Worm (Caenorhabditis elegans) whole organism, L2 larva: ENCODE results near the gene pas-1.
A peak's percentile ranks its signal among the peaks of the same experiment; 100 is the strongest.

Experiments used
- C34F6.9 ChIP-seq: fragments of 150-350 bp; optimal IDR thresholded peaks from 2 replicates; lab custom pipeline; 2014; ENCODE audit warnings: missing biosample characterization, missing genetic modification characterization
- ZK546.5 ChIP-seq: sonication (generic microtip); optimal IDR thresholded peaks from 2 replicates; lab custom pipeline; 2017; ENCODE audit warnings: missing biosample characterization, missing genetic modification characterization
- ama-1 ChIP-seq: fragments of 150-350 bp; optimal IDR thresholded peaks from 2 replicates; lab custom pipeline; 2018; ENCODE audit warnings: inconsistent platforms
- blmp-1 ChIP-seq: sonication (generic microtip); optimal IDR thresholded peaks from 2 replicates; lab custom pipeline; 2017; ENCODE audit warnings: missing genetic modification characterization, mild to moderate bottlenecking, missing compliant biosample characterization, antibody characterized with exemption, moderate library complexity; ENCODE audit not compliant: insufficient read depth
- ceh-16 ChIP-seq: fragments of 150-350 bp; optimal IDR thresholded peaks from 2 replicates; lab custom pipeline; 2014; ENCODE audit warnings: missing biosample characterization, missing genetic modification characterization
- ceh-82 ChIP-seq: fragments of 150-350 bp; optimal IDR thresholded peaks from 2 replicates; lab custom pipeline; 2014; ENCODE audit warnings: missing biosample characterization, missing genetic modification characterization
- dmd-4 ChIP-seq: sonication (generic microtip); optimal IDR thresholded peaks from 2 replicates; lab custom pipeline; 2017; ENCODE audit warnings: missing biosample characterization, missing genetic modification characterization
- egl-27 ChIP-seq: sonication (generic microtip); optimal IDR thresholded peaks from 3 replicates; lab custom pipeline; 2017; ENCODE audit warnings: missing biosample characterization, missing genetic modification reagents, missing genetic modification characterization
- elt-1 ChIP-seq: fragments of 150-350 bp; optimal IDR thresholded peaks from 2 replicates; lab custom pipeline; 2014; ENCODE audit warnings: missing biosample characterization, missing genetic modification characterization
- fos-1 ChIP-seq: fragments of 150-350 bp; optimal IDR thresholded peaks from 2 replicates; lab custom pipeline; 2014; ENCODE audit warnings: missing biosample characterization, missing genetic modification characterization
- gmeb-1 ChIP-seq: fragments of 150-350 bp; optimal IDR thresholded peaks from 2 replicates; lab custom pipeline; 2014; ENCODE audit warnings: missing biosample characterization, missing genetic modification characterization
- lin-13 ChIP-seq: fragments of 150-350 bp; optimal IDR thresholded peaks from 2 replicates; lab custom pipeline; 2014; ENCODE audit warnings: missing biosample characterization, missing genetic modification reagents, missing genetic modification characterization
- lin-39 ChIP-seq: fragments of 150-350 bp; optimal IDR thresholded peaks from 2 replicates; lab custom pipeline; 2014; ENCODE audit warnings: missing biosample characterization, missing genetic modification reagents, missing genetic modification characterization
- mab-5 ChIP-seq: fragments of 150-350 bp; optimal IDR thresholded peaks from 2 replicates; lab custom pipeline; 2014; ENCODE audit warnings: missing biosample characterization, missing genetic modification characterization
- mbf-1 ChIP-seq: sonication (generic microtip); optimal IDR thresholded peaks from 2 replicates; lab custom pipeline; 2017; ENCODE audit warnings: missing biosample characterization, missing genetic modification characterization
- nhr-10 ChIP-seq: sonication (generic microtip); optimal IDR thresholded peaks from 2 replicates; lab custom pipeline; 2017; ENCODE audit warnings: missing biosample characterization, missing genetic modification characterization
- nhr-11 ChIP-seq: fragments of 150-350 bp; optimal IDR thresholded peaks from 2 replicates; lab custom pipeline; 2014; ENCODE audit warnings: missing biosample characterization, missing genetic modification characterization
- nhr-12 ChIP-seq: fragments of 150-350 bp; optimal IDR thresholded peaks from 2 replicates; lab custom pipeline; 2014; ENCODE audit warnings: missing biosample characterization, missing genetic modification characterization
- nhr-129 ChIP-seq: fragments of 150-350 bp; optimal IDR thresholded peaks from 2 replicates; lab custom pipeline; 2014; ENCODE audit warnings: missing biosample characterization, missing genetic modification characterization
- nhr-21 ChIP-seq: fragments of 150-350 bp; optimal IDR thresholded peaks from 2 replicates; lab custom pipeline; 2014; ENCODE audit warnings: missing biosample characterization, missing genetic modification characterization
- nhr-23 ChIP-seq: fragments of 150-350 bp; optimal IDR thresholded peaks from 2 replicates; lab custom pipeline; 2014; ENCODE audit warnings: missing biosample characterization, missing genetic modification reagents, missing genetic modification characterization
- nhr-237 ChIP-seq: fragments of 150-350 bp; optimal IDR thresholded peaks from 2 replicates; lab custom pipeline; 2014; ENCODE audit warnings: missing biosample characterization, missing genetic modification characterization
- nhr-25 ChIP-seq: fragments of 150-350 bp; sonication (generic microtip); optimal IDR thresholded peaks from 3 replicates; lab custom pipeline; 2014; ENCODE audit warnings: missing biosample characterization, missing genetic modification characterization
- nhr-6 ChIP-seq: fragments of 150-350 bp; optimal IDR thresholded peaks from 2 replicates; lab custom pipeline; 2014; ENCODE audit warnings: missing biosample characterization, missing genetic modification characterization
- nhr-77 ChIP-seq: fragments of 150-350 bp; optimal IDR thresholded peaks from 2 replicates; lab custom pipeline; 2014; ENCODE audit warnings: missing biosample characterization, missing genetic modification characterization
- peb-1 ChIP-seq: fragments of 150-350 bp; optimal IDR thresholded peaks from 2 replicates; lab custom pipeline; 2014; ENCODE audit warnings: missing biosample characterization, missing genetic modification characterization
- skn-1 ChIP-seq: sonication (generic microtip); optimal IDR thresholded peaks from 2 replicates; lab custom pipeline; 2017; ENCODE audit warnings: missing biosample characterization, missing genetic modification characterization
- sma-3 ChIP-seq: sonication (generic microtip); optimal IDR thresholded peaks from 2 replicates; lab custom pipeline; 2016; ENCODE audit warnings: missing genetic modification reagents, missing genetic modification characterization, missing compliant biosample characterization
- sma-9 ChIP-seq, 2 experiments: fragments of 150-350 bp in 1 of 2; sonication (generic microtip) in 1 of 2; optimal IDR thresholded peaks; 2 replicates each; lab custom pipeline; 2014 to 2016; ENCODE audit warnings: missing genetic modification characterization in 2 of 2, mild to moderate bottlenecking in 1 of 2, missing biosample characterization in 1 of 2, missing compliant biosample characterization in 1 of 2, missing genetic modification reagents in 1 of 2, moderate library complexity in 1 of 2
- snpc-4 ChIP-seq: fragments of 150-350 bp; optimal IDR thresholded peaks from 2 replicates; lab custom pipeline; 2014; ENCODE audit warnings: missing biosample characterization, missing genetic modification characterization
- unc-62 ChIP-seq: fragments of 150-350 bp; optimal IDR thresholded peaks from 2 replicates; lab custom pipeline; 2014; ENCODE audit warnings: missing biosample characterization, missing genetic modification reagents, missing genetic modification characterization
- zag-1 ChIP-seq: fragments of 150-350 bp; optimal IDR thresholded peaks from 2 replicates; lab custom pipeline; 2014; ENCODE audit warnings: missing biosample characterization, missing genetic modification characterization
- ztf-11 ChIP-seq: sonication (generic microtip); optimal IDR thresholded peaks from 2 replicates; lab custom pipeline; 2017; ENCODE audit warnings: missing biosample characterization, missing genetic modification characterization
- ztf-4 ChIP-seq: fragments of 150-350 bp; optimal IDR thresholded peaks from 2 replicates; lab custom pipeline; 2014; ENCODE audit warnings: missing biosample characterization, missing genetic modification characterization

Gene pas-1

ce11 chrV:14409905-14410304, 12.5 kb downstream of the pas-1 start:
- TF ChIP-seq snpc-4 (peak; percentile 69), ZK546.5 (tag; lab: Kevin White, UChicago) (no peak), ztf-4 (tag; lab: Kevin White, UChicago) (no peak), nhr-6 (tag; lab: Kevin White, UChicago) (no peak), fos-1 (tag; lab: Kevin White, UChicago) (no peak), mbf-1 (no peak), nhr-129 (tag; lab: Kevin White, UChicago) (peak; percentile 45), nhr-25 (no peak), skn-1 (no peak), ceh-82 (tag; lab: Kevin White, UChicago) (no peak)

- no peak for TF ChIP-seq blmp-1
These were observed 13.6 kb downstream of the pas-1 start, which contains the start of gene gnrr-2 for ce11 chrV:14408774-14409173. TSS of gene gnrr-2 (plus strand) at chrV:14409074.

- TF ChIP-seq lin-13 (GFP tag; lab: Kevin White, UChicago) (no peak), lin-39 (tag; lab: Kevin White, UChicago) (no peak)
These were observed 16.8 kb downstream of the pas-1 start for ce11 chrV:14405647-14406046.

ce11 chrV:14396123-14396669, 26.2 kb downstream of the pas-1 start:
- TF ChIP-seq nhr-77 (tag; lab: Kevin White, UChicago) (no peak), ceh-16 (tag; lab: Kevin White, UChicago) (no peak)

ce11 chrV:14394743-14395142, 27.7 kb downstream of the pas-1 start, which contains the start of gene C15H11.13:
TSS of gene C15H11.13 (plus strand) at chrV:14395043.
- no peak for TF ChIP-seq nhr-11 (tag; lab: Kevin White, UChicago)
- no peak for TF ChIP-seq elt-1 (tag; lab: Kevin White, UChicago)
- TF ChIP-seq gmeb-1: no peak
- no peak for TF ChIP-seq ceh-16 (tag; lab: Kevin White, UChicago)
- no peak for TF ChIP-seq mab-5 (tag; lab: Kevin White, UChicago)
- TF ChIP-seq blmp-1: no peak
- no peak for TF ChIP-seq nhr-21 (tag; lab: Kevin White, UChicago)

- TF ChIP-seq elt-1 (tag; lab: Kevin White, UChicago) (no peak), skn-1 (no peak), peb-1 (tag; lab: Kevin White, UChicago) (no peak), sma-9 (GFP tag; optimal IDR thresholded peaks at IDR 0.05; lab: Kevin White, UChicago) (no peak), sma-9 (tag; optimal IDR thresholded peaks at IDR 0.05; lab: Kevin White, UChicago) (no peak), ceh-16 (tag; lab: Kevin White, UChicago) (no peak), nhr-237 (tag; lab: Kevin White, UChicago) (no peak), lin-13 (GFP tag; lab: Kevin White, UChicago) (no peak), nhr-77 (tag; lab: Kevin White, UChicago) (no peak), gmeb-1 (no peak), sma-3 (GFP tag; lab: Kevin White, UChicago) (no peak), nhr-12 (tag; lab: Kevin White, UChicago) (no peak), ama-1 (no peak), zag-1 (tag; lab: Kevin White, UChicago) (no peak), dmd-4 (tag; lab: Kevin White, UChicago) (no peak), nhr-129 (tag; lab: Kevin White, UChicago) (no peak), mab-5 (tag; lab: Kevin White, UChicago) (no peak), lin-39 (tag; lab: Kevin White, UChicago) (no peak), nhr-10 (no peak), nhr-25 (no peak)
These were observed 28.9 kb downstream of the pas-1 start, which contains the start of gene C15H11.1 for ce11 chrV:14393504-14393903. TSS of gene C15H11.1 (plus strand) at chrV:14393804.

ce11 chrV:14391830-14392229, 30.6 kb downstream of the pas-1 start, which contains the start of gene C15H11.10:
TSS of gene C15H11.10 (plus strand) at chrV:14392130.
- TF ChIP-seq nhr-237 (tag; lab: Kevin White, UChicago) (no peak), nhr-23 (tag; lab: Kevin White, UChicago) (no peak), gmeb-1 (no peak), ceh-82 (tag; lab: Kevin White, UChicago) (no peak), C34F6.9 (tag; lab: Kevin White, UChicago) (no peak), nhr-6 (tag; lab: Kevin White, UChicago) (no peak), ZK546.5 (tag; lab: Kevin White, UChicago) (no peak), sma-9 (GFP tag; optimal IDR thresholded peaks at IDR 0.05; lab: Kevin White, UChicago) (no peak), sma-9 (tag; optimal IDR thresholded peaks at IDR 0.05; lab: Kevin White, UChicago) (no peak), egl-27 (tag; lab: Kevin White, UChicago) (no peak), ztf-11 (tag; lab: Kevin White, UChicago) (no peak), unc-62 (GFP tag; lab: Kevin White, UChicago) (no peak), ama-1 (no peak)
